Worm (Caenorhabditis elegans): ENCODE measurements around the gene ptc-3.

- TF ChIP-seq somi-1 (GFP tag; optimal IDR thresholded peaks at IDR 0.05): no peak
- no peak for TF ChIP-seq ztf-18 (tag; optimal IDR thresholded peaks at IDR 0.05)
- no peak for TF ChIP-seq F37B4.10 (GFP tag; IDR thresholded peaks at IDR 0.05)
Measured at ce11 chrII:2881088-2881487, 28.7 kb upstream of the ptc-3 start.
